Fruit fly (Drosophila melanogaster): ENCODE measurements around the gene Lsp1beta.

The Lsp1beta gene

DNA sequence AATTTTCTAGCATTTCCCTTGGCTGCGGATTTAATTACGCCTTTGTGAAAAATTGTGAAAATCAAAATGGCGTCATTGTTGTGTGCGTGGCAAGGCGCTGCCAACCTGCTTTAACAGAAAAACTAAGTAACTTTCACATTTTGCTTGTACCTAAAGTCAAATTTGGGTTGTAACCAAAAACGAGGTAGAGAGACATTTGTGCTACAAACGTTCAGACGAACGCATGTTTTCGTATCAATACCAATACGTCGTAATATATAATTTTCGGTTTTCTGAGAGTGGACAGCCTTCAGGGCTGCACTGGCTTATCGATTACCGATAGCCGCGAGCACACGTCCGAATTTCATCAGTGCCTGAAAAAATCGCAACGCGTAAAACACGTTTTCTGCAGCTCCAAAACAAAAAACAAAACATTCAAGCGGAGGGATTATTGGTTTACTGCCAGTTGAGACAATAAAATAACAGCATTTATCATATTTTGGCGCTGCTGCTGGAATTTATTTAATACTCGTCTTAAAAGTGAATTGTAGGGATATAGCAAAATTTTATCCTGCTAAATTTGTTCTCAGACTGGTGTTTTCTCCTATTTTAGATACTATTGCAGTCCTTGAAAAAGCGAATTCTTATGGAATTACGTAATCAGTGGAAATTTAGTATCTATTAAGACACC, 27.4 kb upstream of the Lsp1beta start (continued):
- TF ChIP-seq Ets65A (GFP tag) (peak; percentile 94), HLH3B (GFP tag; IDR thresholded peaks at IDR 0.05) (peak; percentile 64), YL-1 (GFP tag; optimal IDR thresholded peaks at IDR 0.05) (peak; percentile 98), pros (GFP tag; optimal IDR thresholded peaks at IDR 0.05) (no peak), pb (GFP tag; optimal IDR thresholded peaks at IDR 0.05) (peak; percentile 61), CG4360 (GFP tag; IDR thresholded peaks at IDR 0.05) (peak; percentile 14; the same call in 1 of the 2 replicates), Rfx (GFP tag; IDR thresholded peaks at IDR 0.05) (peak; percentile 76), lov (optimal IDR thresholded peaks at IDR 0.05) (no peak), lov (GFP tag; IDR thresholded peaks at IDR 0.05) (0 out of 3 replicates have a peak, but pooled peaks have one; percentile 58), CG34422 (GFP tag; IDR thresholded peaks at IDR 0.05) (no peak; the same call in 2 of the 3 replicates), CG6689 (GFP tag; IDR thresholded peaks at IDR 0.05) (peak; percentile 81), CG6765 (GFP tag; optimal IDR thresholded peaks at IDR 0.05) (peak; percentile 67), Oaz (GFP tag; IDR thresholded peaks at IDR 0.05) (no peak), CG17802 (tag; optimal IDR thresholded peaks at IDR 0.05) (no peak), CG9437 (GFP tag; optimal IDR thresholded peaks at IDR 0.05) (peak; percentile 75), Nf-YB (GFP tag; optimal IDR thresholded peaks at IDR 0.05) (no peak), Bgb (GFP tag; IDR thresholded peaks at IDR 0.05; ENCODE audit: partially characterized antibody) (peak; percentile 28; the same call in 1 of the 2 replicates), CG7839 (tag; optimal IDR thresholded peaks at IDR 0.05) (peak; percentile 59), Dbx (GFP tag; IDR thresholded peaks at IDR 0.05) (peak; percentile 63; the same call in 2 of the 3 replicates), MTF-1 (GFP tag; optimal IDR thresholded peaks at IDR 0.05; ENCODE audit: borderline replicate concordance) (no peak), CG10321 (GFP tag; IDR thresholded peaks at IDR 0.05) (0 out of 2 replicates have a peak, but pooled peaks have one; percentile 45), Asciz (GFP tag; optimal IDR thresholded peaks at IDR 0.05) (no peak), ac (GFP tag; optimal IDR thresholded peaks at IDR 0.05) (no peak), pho (GFP tag; optimal IDR thresholded peaks at IDR 0.05) (peak; percentile 74), sima (GFP tag; optimal IDR thresholded peaks at IDR 0.05) (no peak), Max (GFP tag; optimal IDR thresholded peaks at IDR 0.05) (peak; percentile 75), HmgZ (tag; optimal IDR thresholded peaks at IDR 0.05) (peak; percentile 65), CG3726 (GFP tag; IDR thresholded peaks at IDR 0.05) (no peak), gsb-n (tag; optimal IDR thresholded peaks at IDR 0.05) (peak; percentile 46), ATbp (GFP tag; optimal IDR thresholded peaks at IDR 0.05) (peak; percentile 41), chinmo (GFP tag; IDR thresholded peaks at IDR 0.05; ENCODE audit: partially characterized antibody) (0 out of 4 replicates have a peak, but pooled peaks have one; percentile 60), CG1792 (GFP tag; optimal IDR thresholded peaks at IDR 0.05) (no peak), CG18476 (GFP tag; optimal IDR thresholded peaks at IDR 0.05) (peak; percentile 62), Mrtf (GFP tag; IDR thresholded peaks at IDR 0.05) (peak; percentile 52; the same call in 2 of the 3 replicates), cad (GFP tag; optimal IDR thresholded peaks at IDR 0.05) (no peak), grn (GFP tag; optimal IDR thresholded peaks at IDR 0.05) (no peak), ftz-f1 (GFP tag; optimal IDR thresholded peaks at IDR 0.05) (no peak), mirr (GFP tag; optimal IDR thresholded peaks at IDR 0.05) (no peak), phol (tag; optimal IDR thresholded peaks at IDR 0.05) (peak; percentile 99), pzg (GFP tag; optimal IDR thresholded peaks at IDR 0.05) (peak; percentile 43), luna (GFP tag; optimal IDR thresholded peaks at IDR 0.05) (peak; percentile 76), eve (GFP tag; optimal IDR thresholded peaks at IDR 0.05) (no peak), Opbp (GFP tag; IDR thresholded peaks at IDR 0.05; ENCODE audit: partially characterized antibody) (peak; percentile 43; the same call in 1 of the 3 replicates), lbe (GFP tag; optimal IDR thresholded peaks at IDR 0.05) (no peak), Scr (GFP tag; IDR thresholded peaks at IDR 0.05; ENCODE audit: partially characterized antibody) (0 out of 2 replicates have a peak, but pooled peaks have one; percentile 30), CG7372 (GFP tag; IDR thresholded peaks at IDR 0.05) (no peak), CG15269 (tag; optimal IDR thresholded peaks at IDR 0.05) (peak; percentile 64), rib (GFP tag; IDR thresholded peaks at IDR 0.05) (peak; percentile 48; the same call in 1 of the 2 replicates), Fer2 (tag; optimal IDR thresholded peaks at IDR 0.05) (peak; percentile 53)

All from whole organism, embryonic.